Worm (Caenorhabditis elegans): ENCODE measurements around the gene C30B5.6.

Gene C30B5.6

DNA sequence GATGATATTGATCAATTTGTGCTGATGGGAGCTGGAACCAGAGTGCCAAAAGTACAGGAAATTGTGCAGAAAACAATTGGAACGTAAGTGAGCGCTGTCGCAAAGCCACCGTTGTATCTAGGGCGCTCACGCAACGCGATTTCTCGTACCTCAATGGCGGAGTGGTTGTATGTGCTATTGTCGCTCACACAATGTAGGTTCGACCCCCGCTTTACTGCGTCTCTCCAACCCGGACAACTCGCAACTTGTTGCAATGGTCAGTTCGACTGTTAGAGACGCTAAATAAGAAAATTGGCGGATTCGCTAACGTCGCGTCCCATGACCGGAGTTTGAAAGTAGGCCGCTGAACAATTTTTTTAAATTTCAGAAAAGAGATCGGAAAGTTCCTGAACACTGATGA lies 26.0 kb upstream of the C30B5.6 start (continued):
- TF ChIP-seq ceh-79 (tag; optimal IDR thresholded peaks at IDR 0.05) (no peak), rec-8 (tag; optimal IDR thresholded peaks at IDR 0.05) (peak; percentile 47 to 49), ets-4 (GFP tag; optimal IDR thresholded peaks at IDR 0.05) (no peak), unc-130 (GFP tag; optimal IDR thresholded peaks at IDR 0.05) (peak; percentile 1), cebp-2 (GFP tag; IDR thresholded peaks at IDR 0.05) (0 out of 2 replicates have a peak, but pooled peaks have one; percentile 41), dox-1 (GFP tag; IDR thresholded peaks at IDR 0.05) (peak; percentile 73), madf-8 (GFP tag; conservative IDR thresholded peaks at IDR 0.05) (0 out of 2 replicates have a peak, but pooled peaks have one; percentile 3), cebp-1 (GFP tag; IDR thresholded peaks at IDR 0.05) (0 out of 2 replicates have a peak, but pooled peaks have one; percentile 11), cebp-1 (tag; optimal IDR thresholded peaks at IDR 0.05) (peak; percentile 62), hmg-20 (GFP tag; IDR thresholded peaks at IDR 0.05) (no peak), ceh-100 (GFP tag; IDR thresholded peaks at IDR 0.05) (peak; percentile 46; the same call in 1 of the 2 replicates), ztf-3 (GFP tag; optimal IDR thresholded peaks at IDR 0.05) (no peak), Y79H2A.3 (GFP tag; conservative IDR thresholded peaks at IDR 0.05) (no peak), F22D6.2 (tag; optimal IDR thresholded peaks at IDR 0.05) (no peak), gei-17 (GFP tag; optimal IDR thresholded peaks at IDR 0.05) (no peak), madf-10 (tag; optimal IDR thresholded peaks at IDR 0.05) (peak; percentile 37), F23B12.7 (tag; optimal IDR thresholded peaks at IDR 0.05; ENCODE audit: insufficient read depth) (peak; percentile 95), T07F8.4 (tag; optimal IDR thresholded peaks at IDR 0.05) (peak; percentile 63), T26A5.8 (tag; optimal IDR thresholded peaks at IDR 0.05) (no peak), F33H1.4 (GFP tag; IDR thresholded peaks at IDR 0.05) (peak; percentile 46), die-1 (tag; optimal IDR thresholded peaks at IDR 0.05) (peak; percentile 70), mes-4 (tag; optimal IDR thresholded peaks at IDR 0.05) (peak; percentile 69), tbp1 (GFP tag; optimal IDR thresholded peaks at IDR 0.05) (peak; percentile 92), F49E8.2 (tag; optimal IDR thresholded peaks at IDR 0.05; ENCODE audit: insufficient read depth) (peak; percentile 82), madf-6 (GFP tag; IDR thresholded peaks at IDR 0.05) (peak; percentile 55), rpc-1 (optimal IDR thresholded peaks at IDR 0.05) (peak; percentile 70), rpc-1 (tag; optimal IDR thresholded peaks at IDR 0.05) (peak; percentile 77), egl-18 (GFP tag; IDR thresholded peaks at IDR 0.05) (no peak), atf-7 (tag; optimal IDR thresholded peaks at IDR 0.05) (peak; percentile 40), B0019.2 (GFP tag; conservative IDR thresholded peaks at IDR 0.05) (peak; percentile 36; the same call in 1 of the 2 replicates), zfh-2 (GFP tag; conservative IDR thresholded peaks at IDR 0.05) (no peak), nhr-80 (tag; optimal IDR thresholded peaks at IDR 0.05) (peak; percentile 35), lin-54 (GFP tag; optimal IDR thresholded peaks at IDR 0.05) (peak; percentile 62), ceh-27 (GFP tag; optimal IDR thresholded peaks at IDR 0.05) (peak; percentile 35), ztf-26 (tag; optimal IDR thresholded peaks at IDR 0.05) (peak; percentile 58), lsy-27 (tag; optimal IDR thresholded peaks at IDR 0.05; ENCODE audit: borderline replicate concordance, insufficient read depth) (no peak), K11D2.4 (GFP tag; IDR thresholded peaks at IDR 0.05) (no peak), lin-35 (GFP tag; optimal IDR thresholded peaks at IDR 0.05) (peak in 1 of 3 experiments; percentile 30), rcor-1 (GFP tag; IDR thresholded peaks at IDR 0.05) (peak; percentile 51; the same call in 1 of the 2 replicates), nhr-120 (GFP tag; IDR thresholded peaks at IDR 0.05) (no peak), F52B5.7 (tag; optimal IDR thresholded peaks at IDR 0.05) (peak; percentile 17), ccch-3 (GFP tag; optimal IDR thresholded peaks at IDR 0.05) (no peak), B0261.1 (tag; optimal IDR thresholded peaks at IDR 0.05) (peak; percentile 80), attf-5 (GFP tag; optimal IDR thresholded peaks at IDR 0.05) (peak; percentile 68), ZK185.1 (tag; optimal IDR thresholded peaks at IDR 0.05; ENCODE audit: poor library complexity, severe bottlenecking) (peak; percentile 76), nfyb-1 (GFP tag; IDR thresholded peaks at IDR 0.05) (peak; percentile 63), snpc-3.4 (tag; optimal IDR thresholded peaks at IDR 0.05) (peak; percentile 56), K12H6.12 (tag; optimal IDR thresholded peaks at IDR 0.05) (no peak)
